Fruit fly (Drosophila melanogaster) whole organism: ENCODE data around the gene LManV.

Experiments
- pan ChIP-seq: fragments of >200 bp; optimal IDR thresholded peaks from 2 replicates; lab custom pipeline; 2017
- usp ChIP-seq: fragments of >200 bp; optimal IDR thresholded peaks from 2 replicates; lab custom pipeline; 2017; ENCODE audit warnings: missing biosample characterization, missing genetic modification characterization, mixed read lengths

- TF ChIP-seq pan (lab: Kevin White, UChicago) (no peak), usp (GFP tag; lab: Kevin White, UChicago) (no peak)
These were observed 6.3 kb upstream of the LManV start, which contains the start of gene CG42710 for dm6 chr2L:8782400-8782799.
